Worm (Caenorhabditis elegans) whole organism, L1 larva: ENCODE measurements around the gene pmp-1.
A peak's percentile ranks its signal among the peaks of the same experiment; 100 is the strongest.

Experiments used
- alr-1 ChIP-seq: fragments of 200-800 bp; sonication (Bioruptor generic); optimal IDR thresholded peaks from 2 replicates; lab custom pipeline; 2018; ENCODE audit warnings: borderline replicate concordance, mild to moderate bottlenecking, missing genetic modification characterization, missing compliant biosample characterization
- elt-3 ChIP-seq, 6 experiments: fragments of 150-350 bp in 1 of 6; sonication (generic microtip); optimal IDR thresholded peaks; 2 replicates each; lab custom pipeline; 2017 to 2018; ENCODE audit warnings: missing biosample characterization in 6 of 6, missing genetic modification characterization in 6 of 6, inconsistent platforms in 1 of 6
- lin-13 ChIP-seq: fragments of 150-350 bp; optimal IDR thresholded peaks from 2 replicates; lab custom pipeline; 2014; ENCODE audit warnings: missing biosample characterization, missing genetic modification reagents, missing genetic modification characterization
- lin-39 ChIP-seq: fragments of 150-350 bp; optimal IDR thresholded peaks from 2 replicates; lab custom pipeline; 2014; ENCODE audit warnings: missing biosample characterization, missing genetic modification reagents, missing genetic modification characterization
- mdl-1 ChIP-seq, 2 experiments: fragments of 150-350 bp; optimal IDR thresholded peaks; 2 replicates each; lab custom pipeline; 2014 to 2017; ENCODE audit warnings: missing biosample characterization in 2 of 2, missing genetic modification characterization in 2 of 2, inconsistent platforms in 1 of 2
- nhr-11 ChIP-seq: fragments of 150-350 bp; optimal IDR thresholded peaks from 2 replicates; lab custom pipeline; 2014; ENCODE audit warnings: missing biosample characterization, missing genetic modification characterization
- nhr-19 ChIP-seq: fragments of 200-800 bp; sonication (Bioruptor generic); conservative IDR thresholded peaks from 2 replicates; pipeline ENCODE4 v1.3.6; 2022; ENCODE audit warnings: missing genetic modification characterization, missing compliant biosample characterization
- nhr-20 ChIP-seq: sonication (generic microtip); optimal IDR thresholded peaks from 2 replicates; lab custom pipeline; 2016; ENCODE audit warnings: mild to moderate bottlenecking, missing genetic modification characterization, missing compliant biosample characterization
- sup-37 ChIP-seq: fragments of 200-800 bp; sonication (Bioruptor generic); optimal IDR thresholded peaks from 2 replicates; lab custom pipeline; 2018; ENCODE audit warnings: mild to moderate bottlenecking, missing genetic modification characterization, missing compliant biosample characterization
- tlp-1 ChIP-seq: fragments of 150-350 bp; optimal IDR thresholded peaks from 2 replicates; lab custom pipeline; 2014; ENCODE audit warnings: missing biosample characterization, missing genetic modification characterization
- unc-62 ChIP-seq: fragments of 150-350 bp; optimal IDR thresholded peaks from 2 replicates; lab custom pipeline; 2014; ENCODE audit warnings: missing biosample characterization, missing genetic modification reagents, missing genetic modification characterization
- ztf-4 ChIP-seq: fragments of 150-350 bp; optimal IDR thresholded peaks from 2 replicates; lab custom pipeline; 2014; ENCODE audit warnings: missing biosample characterization, missing genetic modification characterization

ce11 chrII:6909568-6910122 lies 26.1 kb upstream of the pmp-1 start, which contains the start of gene asm-1:
- TF ChIP-seq nhr-19 (GFP tag; lab: Robert Waterston, UW) (no peak), mdl-1 (tag; optimal IDR thresholded peaks at IDR 0.05; lab: Kevin White, UChicago) (no peak), ztf-4 (tag; lab: Kevin White, UChicago) (no peak), sup-37 (GFP tag; lab: Kevin White, UChicago) (no peak), lin-13 (GFP tag; lab: Kevin White, UChicago) (no peak), nhr-20 (tag; lab: Kevin White, UChicago) (peak; percentile 34), tlp-1 (tag; lab: Kevin White, UChicago) (no peak), elt-3 (tag; optimal IDR thresholded peaks at IDR 0.05; lab: Kevin White, UChicago) (peak in 2 of 6 experiments; percentile 49 to 67), unc-62 (no peak), lin-39 (tag; lab: Kevin White, UChicago) (no peak), alr-1 (tag; lab: Kevin White, UChicago) (no peak), nhr-11 (tag; lab: Kevin White, UChicago) (no peak)
